Fruit fly (Drosophila melanogaster): ENCODE results near the gene Polr3F.

The Polr3F gene

DNA sequence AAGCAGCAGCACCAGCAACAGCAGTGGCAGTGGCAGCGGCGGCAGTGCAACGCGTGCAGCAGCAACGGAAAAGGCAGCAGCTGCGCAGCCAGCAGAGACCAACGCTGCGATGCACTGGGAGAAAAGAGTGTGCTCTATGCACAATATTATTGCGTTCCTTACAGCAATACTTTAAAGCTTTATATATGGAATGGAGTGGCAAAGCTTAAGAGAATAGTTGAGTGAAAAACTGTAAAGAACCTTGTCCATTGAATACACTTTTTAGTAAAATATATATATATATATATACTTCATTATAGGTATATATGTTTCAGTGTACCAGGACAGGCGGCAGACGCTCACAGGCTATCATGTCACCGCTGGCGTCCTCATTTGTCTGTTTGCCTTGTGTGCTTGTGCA, 42.4 kb downstream of the Polr3F start:
- TF ChIP-seq cic (GFP tag; optimal IDR thresholded peaks at IDR 0.05) (no peak), CG12768 (GFP tag; optimal IDR thresholded peaks at IDR 0.05) (no peak), pad (GFP tag; optimal IDR thresholded peaks at IDR 0.05) (no peak)

DNA sequence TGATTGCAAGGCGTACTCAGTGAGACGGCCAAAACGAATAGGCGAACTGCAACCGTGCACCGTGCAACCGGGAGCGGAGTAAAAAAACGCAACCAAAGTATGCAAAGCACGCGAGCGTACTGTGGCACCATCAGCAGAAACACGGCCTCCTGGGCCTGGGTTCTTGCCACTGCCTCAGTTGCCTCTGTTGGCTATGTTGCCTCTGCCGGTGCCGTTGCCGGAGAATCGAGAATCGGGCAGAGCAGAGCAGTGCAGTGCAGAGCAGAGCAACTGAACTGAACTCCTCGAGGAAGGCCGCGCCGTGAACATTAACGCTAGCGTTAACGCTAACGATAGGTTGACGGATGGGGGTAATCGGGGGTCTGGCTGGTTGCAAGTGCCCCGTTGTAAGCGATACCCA, 43.2 kb downstream of the Polr3F start, which contains the start of gene CG34377:
Gene CG34377, minus strand, starts transcription at position 101 of the 400 bp plus-strand sequence.
- TF ChIP-seq cnc (optimal IDR thresholded peaks at IDR 0.05) (no peak), Clk (GFP tag; optimal IDR thresholded peaks at IDR 0.05) (no peak), Hr96 (GFP tag; optimal IDR thresholded peaks at IDR 0.05) (no peak), CG33017 (tag; optimal IDR thresholded peaks at IDR 0.05) (no peak), CG14711 (tag; optimal IDR thresholded peaks at IDR 0.05) (no peak), CG11617 (GFP tag; optimal IDR thresholded peaks at IDR 0.05) (no peak), CG5204 (GFP tag; optimal IDR thresholded peaks at IDR 0.05) (no peak), Mnt (GFP tag; optimal IDR thresholded peaks at IDR 0.05) (no peak), ovo (GFP tag; optimal IDR thresholded peaks at IDR 0.05) (no peak), pad (GFP tag; optimal IDR thresholded peaks at IDR 0.05) (no peak), bab1 (GFP tag; optimal IDR thresholded peaks at IDR 0.05) (no peak), CG7101 (tag; optimal IDR thresholded peaks at IDR 0.05) (no peak), toe (GFP tag; optimal IDR thresholded peaks at IDR 0.05) (no peak), tj (GFP tag; optimal IDR thresholded peaks at IDR 0.05) (no peak), Crg-1 (GFP tag; optimal IDR thresholded peaks at IDR 0.05) (no peak), cic (GFP tag; optimal IDR thresholded peaks at IDR 0.05) (no peak), CG1620 (GFP tag; optimal IDR thresholded peaks at IDR 0.05) (no peak), kay (GFP tag; ENCODE audit: borderline replicate concordance) (no peak)
